Worm (Caenorhabditis elegans) whole organism, young adult: Measurements from ENCODE around the gene col-17.
"Not testable (repeated sequence)": the region's sequence is repeated elsewhere in the genome, so short reads cannot be mapped to it uniquely, and the experiment has no call there.

ENCODE experiments used
- C06A6.2 ChIP-seq: fragments of 200-800 bp; sonication (Bioruptor generic); conservative IDR thresholded peaks from 2 replicates; pipeline ENCODE4 v1.3.6; 2022; ENCODE audit warnings: missing genetic modification characterization, missing compliant biosample characterization
- D2030.7 ChIP-seq: fragments of 200-800 bp; sonication (Bioruptor generic); IDR thresholded peaks from 2 replicates; pipeline ENCODE4 v1.3.6; 2022; ENCODE audit warnings: missing genetic modification reagents, missing genetic modification characterization, missing compliant biosample characterization
- ZK185.1 ChIP-seq: sonication (generic microtip); optimal IDR thresholded peaks from 2 replicates; lab custom pipeline; 2016; ENCODE audit warnings: mild to moderate bottlenecking, missing genetic modification characterization, missing compliant biosample characterization; ENCODE audit not compliant: poor library complexity, severe bottlenecking

DNA sequence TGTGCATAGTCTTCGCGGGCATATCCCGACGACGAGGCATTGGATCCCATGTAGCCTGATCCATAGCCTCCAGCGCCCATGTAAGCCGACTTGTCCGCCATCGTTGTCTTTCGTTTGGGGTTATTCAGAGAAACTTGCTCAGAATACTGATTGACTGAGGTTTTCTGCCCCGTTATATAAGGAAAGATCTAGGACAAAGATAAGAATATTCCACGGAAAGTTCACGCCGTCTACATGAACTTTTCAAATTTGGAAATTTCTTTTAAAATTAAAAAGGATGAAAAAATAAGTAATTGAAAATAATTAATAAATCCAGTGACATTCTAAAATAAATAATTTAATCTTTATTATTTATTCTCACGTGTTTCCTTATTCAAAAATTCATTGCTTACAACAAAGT lies 7.1 kb downstream of the col-17 start, which contains the start of the genes nspd-5 and F11G11.4:
- TF ChIP-seq ZK185.1 (tag; lab: Kevin White, UChicago); C06A6.2 (GFP tag; lab: Robert Waterston, UW); D2030.7 (GFP tag; lab: Robert Waterston, UW): not testable (repeated sequence)
